Worm (Caenorhabditis elegans) whole organism, L1 larva: ENCODE measurements around the gene srx-34.

Experiments
- C16A3.4 ChIP-seq: fragments of 150-350 bp; optimal IDR thresholded peaks from 2 replicates; lab custom pipeline; 2014; ENCODE audit warnings: missing biosample characterization, missing genetic modification characterization
- C34B4.2 ChIP-seq: sonication (generic microtip); optimal IDR thresholded peaks from 2 replicates; lab custom pipeline; 2017; ENCODE audit warnings: mild to moderate bottlenecking, missing genetic modification characterization, missing compliant biosample characterization
- F16B12.6 ChIP-seq: fragments of 150-350 bp; optimal IDR thresholded peaks from 2 replicates; lab custom pipeline; 2014; ENCODE audit warnings: missing biosample characterization, missing genetic modification characterization
- alr-1 ChIP-seq: fragments of 200-800 bp; sonication (Bioruptor generic); optimal IDR thresholded peaks from 2 replicates; lab custom pipeline; 2018; ENCODE audit warnings: borderline replicate concordance, mild to moderate bottlenecking, missing genetic modification characterization, missing compliant biosample characterization
- ama-1 ChIP-seq: fragments of 150-350 bp; optimal IDR thresholded peaks from 2 replicates; lab custom pipeline; 2014
- blmp-1 ChIP-seq: fragments of 150-350 bp; optimal IDR thresholded peaks from 2 replicates; lab custom pipeline; 2014; ENCODE audit warnings: missing biosample characterization, missing genetic modification characterization
- ces-1 ChIP-seq: fragments of 150-350 bp; optimal IDR thresholded peaks from 2 replicates; lab custom pipeline; 2014; ENCODE audit warnings: missing biosample characterization, missing genetic modification reagents, missing genetic modification characterization
- dpl-1 ChIP-seq, 3 experiments: fragments of 150-350 bp in 2 of 3; sonication (generic microtip) in 1 of 3; optimal IDR thresholded peaks; 2 replicates each; lab custom pipeline; 2014 to 2017; ENCODE audit warnings: missing biosample characterization in 3 of 3, missing genetic modification characterization in 3 of 3, missing genetic modification reagents in 3 of 3
- dsc-1 ChIP-seq: sonication (generic microtip); optimal IDR thresholded peaks from 2 replicates; lab custom pipeline; 2016; ENCODE audit warnings: mild to moderate bottlenecking, missing genetic modification characterization, missing compliant biosample characterization
- efl-1 ChIP-seq, 4 experiments: fragments of 150-350 bp; optimal IDR thresholded peaks in 3 of 4; peaks in 1 of 4; 1 replicate in 1 of 4; 2 replicates in 3 of 4; lab custom pipeline; 2014; ENCODE audit warnings: missing biosample characterization in 2 of 4, missing genetic modification characterization in 2 of 4, missing genetic modification reagents in 2 of 4
- efl-3 ChIP-seq: fragments of 200-800 bp; sonication (Bioruptor generic); optimal IDR thresholded peaks from 2 replicates; lab custom pipeline; 2018; ENCODE audit warnings: mild to moderate bottlenecking, missing genetic modification characterization, missing compliant biosample characterization
- egl-13 ChIP-seq: sonication (generic microtip); optimal IDR thresholded peaks from 2 replicates; lab custom pipeline; 2016; ENCODE audit warnings: missing genotype, missing genetic modification reagents, missing genetic modification characterization, missing compliant biosample characterization
- elt-2 ChIP-seq: sonication (generic microtip); optimal IDR thresholded peaks from 2 replicates; lab custom pipeline; 2016; ENCODE audit warnings: missing genetic modification characterization, mild to moderate bottlenecking, inconsistent platforms, missing compliant biosample characterization, missing genetic modification reagents
- elt-3 ChIP-seq, 6 experiments: fragments of 150-350 bp in 1 of 6; sonication (generic microtip); optimal IDR thresholded peaks; 2 replicates each; lab custom pipeline; 2017 to 2018; ENCODE audit warnings: missing biosample characterization in 6 of 6, missing genetic modification characterization in 6 of 6, inconsistent platforms in 1 of 6
- ets-5 ChIP-seq: fragments of 200-800 bp; sonication (Bioruptor generic); IDR thresholded peaks from 2 replicates; pipeline ENCODE4 v1.3.6; 2022; ENCODE audit warnings: missing genetic modification characterization, missing compliant biosample characterization
- fkh-10 ChIP-seq: sonication (generic microtip); optimal IDR thresholded peaks from 2 replicates; lab custom pipeline; 2017; ENCODE audit warnings: missing biosample characterization, missing genetic modification reagents, missing genetic modification characterization
- fkh-4 ChIP-seq: sonication (generic microtip); optimal IDR thresholded peaks from 2 replicates; lab custom pipeline; 2016; ENCODE audit warnings: missing compliant biosample characterization, missing genetic modification characterization, borderline replicate concordance
- fkh-8 ChIP-seq: sonication (generic microtip); optimal IDR thresholded peaks from 2 replicates; lab custom pipeline; 2016; ENCODE audit warnings: mild to moderate bottlenecking, missing genetic modification characterization, missing compliant biosample characterization
- fos-1 ChIP-seq: fragments of 150-350 bp; optimal IDR thresholded peaks from 2 replicates; lab custom pipeline; 2014; ENCODE audit warnings: missing biosample characterization, missing genetic modification characterization
- grh-1 ChIP-seq: fragments of 200-800 bp; sonication (Bioruptor generic); IDR thresholded peaks from 2 replicates; pipeline ENCODE4 v1.3.6; 2022; ENCODE audit warnings: missing genetic modification reagents, missing genetic modification characterization, missing compliant biosample characterization
- hlh-17 ChIP-seq: fragments of 200-800 bp; sonication (Bioruptor generic); optimal IDR thresholded peaks from 2 replicates; lab custom pipeline; 2018; ENCODE audit warnings: missing genetic modification characterization, mild to moderate bottlenecking, missing compliant biosample characterization, moderate library complexity, borderline replicate concordance
- hlh-4 ChIP-seq: sonication (generic microtip); optimal IDR thresholded peaks from 2 replicates; lab custom pipeline; 2016; ENCODE audit warnings: mild to moderate bottlenecking, missing genetic modification characterization, missing compliant biosample characterization
- hpl-2 ChIP-seq: fragments of 150-350 bp; optimal IDR thresholded peaks from 2 replicates; lab custom pipeline; 2014; ENCODE audit warnings: missing biosample characterization, missing genetic modification reagents, missing genetic modification characterization
- isw-1 ChIP-seq: fragments of 200-800 bp; sonication (Bioruptor generic); IDR thresholded peaks from 2 replicates; pipeline ENCODE4 v1.3.6; 2022; ENCODE audit warnings: missing genetic modification characterization, missing compliant biosample characterization
- jun-1 ChIP-seq: fragments of 150-350 bp; optimal IDR thresholded peaks from 2 replicates; lab custom pipeline; 2014; ENCODE audit warnings: missing biosample characterization, missing genetic modification reagents, missing genetic modification characterization
- lin-15B ChIP-seq: fragments of 150-350 bp; sonication (generic microtip); optimal IDR thresholded peaks from 3 replicates; lab custom pipeline; 2014; ENCODE audit warnings: missing biosample characterization, missing genetic modification characterization
- lin-39 ChIP-seq: fragments of 150-350 bp; optimal IDR thresholded peaks from 2 replicates; lab custom pipeline; 2014; ENCODE audit warnings: missing biosample characterization, missing genetic modification reagents, missing genetic modification characterization
- lsy-2 ChIP-seq, 2 experiments: fragments of 150-350 bp; optimal IDR thresholded peaks; 2 replicates each; lab custom pipeline; 2014; ENCODE audit warnings: missing biosample characterization in 2 of 2, missing genetic modification characterization in 2 of 2
- mdl-1 ChIP-seq, 2 experiments: fragments of 150-350 bp; optimal IDR thresholded peaks; 2 replicates each; lab custom pipeline; 2014 to 2017; ENCODE audit warnings: missing biosample characterization in 2 of 2, missing genetic modification characterization in 2 of 2, inconsistent platforms in 1 of 2
- mep-1 ChIP-seq: fragments of 150-350 bp; optimal IDR thresholded peaks from 2 replicates; lab custom pipeline; 2014; ENCODE audit warnings: missing biosample characterization, missing genetic modification characterization
- nhr-11 ChIP-seq: fragments of 150-350 bp; optimal IDR thresholded peaks from 2 replicates; lab custom pipeline; 2014; ENCODE audit warnings: missing biosample characterization, missing genetic modification characterization
- nhr-12 ChIP-seq: sonication (generic microtip); optimal IDR thresholded peaks from 2 replicates; lab custom pipeline; 2017; ENCODE audit warnings: missing biosample characterization, missing genetic modification characterization
- nhr-237 ChIP-seq: fragments of 150-350 bp; optimal IDR thresholded peaks from 2 replicates; lab custom pipeline; 2014; ENCODE audit warnings: missing biosample characterization, missing genetic modification characterization
- nhr-28 ChIP-seq: fragments of 150-350 bp; optimal IDR thresholded peaks from 2 replicates; lab custom pipeline; 2014; ENCODE audit warnings: missing biosample characterization, missing genetic modification characterization
- nhr-84 ChIP-seq: sonication (generic microtip); optimal IDR thresholded peaks from 2 replicates; lab custom pipeline; 2017; ENCODE audit warnings: missing biosample characterization, missing genetic modification characterization
- nhr-90 ChIP-seq: sonication (generic microtip); optimal IDR thresholded peaks from 2 replicates; lab custom pipeline; 2016; ENCODE audit warnings: mild to moderate bottlenecking, missing genetic modification characterization, missing compliant biosample characterization; ENCODE audit not compliant: poor library complexity
- rnt-1 ChIP-seq: sonication (generic microtip); optimal IDR thresholded peaks from 2 replicates; lab custom pipeline; 2016; ENCODE audit warnings: mild to moderate bottlenecking, missing genetic modification characterization, moderate library complexity, missing compliant biosample characterization
- skn-1 ChIP-seq: fragments of 150-350 bp; optimal IDR thresholded peaks from 2 replicates; lab custom pipeline; 2014; ENCODE audit warnings: missing biosample characterization, missing genetic modification characterization
- snpc-4 ChIP-seq: fragments of 150-350 bp; optimal IDR thresholded peaks from 2 replicates; lab custom pipeline; 2014; ENCODE audit warnings: missing biosample characterization, missing genetic modification characterization
- snu-23 ChIP-seq: sonication (generic microtip); optimal IDR thresholded peaks from 2 replicates; lab custom pipeline; 2016; ENCODE audit warnings: missing genetic modification characterization, missing compliant biosample characterization
- swsn-7 ChIP-seq: sonication (generic microtip); optimal IDR thresholded peaks from 2 replicates; lab custom pipeline; 2016; ENCODE audit warnings: missing genetic modification characterization, missing compliant biosample characterization
- tbx-2 ChIP-seq: sonication (generic microtip); optimal IDR thresholded peaks from 2 replicates; lab custom pipeline; 2016; ENCODE audit warnings: missing genetic modification characterization, missing compliant biosample characterization
- unc-130 ChIP-seq: fragments of 150-350 bp; optimal IDR thresholded peaks from 2 replicates; lab custom pipeline; 2017; ENCODE audit warnings: missing biosample characterization, missing genetic modification characterization, inconsistent platforms
- unc-30 ChIP-seq: sonication (generic microtip); optimal IDR thresholded peaks from 2 replicates; lab custom pipeline; 2017; ENCODE audit warnings: missing biosample characterization, missing genetic modification characterization
- unc-62 ChIP-seq: fragments of 150-350 bp; optimal IDR thresholded peaks from 2 replicates; lab custom pipeline; 2014; ENCODE audit warnings: missing biosample characterization, missing genetic modification reagents, missing genetic modification characterization
- unc-98 ChIP-seq: fragments of 200-800 bp; sonication (Bioruptor generic); IDR thresholded peaks from 2 replicates; pipeline ENCODE4 v1.3.6; 2022; ENCODE audit warnings: missing genetic modification characterization, missing compliant biosample characterization
- xbp-1 ChIP-seq: sonication (generic microtip); optimal IDR thresholded peaks from 2 replicates; lab custom pipeline; 2016; ENCODE audit warnings: missing genetic modification characterization, missing compliant biosample characterization
- zag-1 ChIP-seq: fragments of 150-350 bp; optimal IDR thresholded peaks from 2 replicates; lab custom pipeline; 2014; ENCODE audit warnings: missing biosample characterization, missing genetic modification characterization

srx-34 gene

ce11 chrV:7085518-7086104 lies 34.5 kb downstream of the srx-34 start, which contains the start of gene VC5.2 (continued):
- TF ChIP-seq nhr-11 (tag; lab: Kevin White, UChicago): no peak
- TF ChIP-seq C34B4.2 (tag; lab: Kevin White, UChicago): no peak
- no peak for TF ChIP-seq efl-1 (optimal IDR thresholded peaks at IDR 0.05; lab: Kevin White, UChicago)
- TF ChIP-seq efl-1 (GFP tag; optimal IDR thresholded peaks at IDR 0.05 in 1 of 2; lab: Kevin White, UChicago): no peak
- no peak for TF ChIP-seq lsy-2 (tag; optimal IDR thresholded peaks at IDR 0.05; lab: Kevin White, UChicago)
- no peak for TF ChIP-seq unc-130 (tag; lab: Kevin White, UChicago)
- peak in 1 of 3 experiments; percentile 1 for TF ChIP-seq dpl-1 (GFP tag; optimal IDR thresholded peaks at IDR 0.05; lab: Kevin White, UChicago)
- no peak for TF ChIP-seq nhr-28 (tag; lab: Kevin White, UChicago)
- TF ChIP-seq hlh-17 (GFP tag; lab: Kevin White, UChicago): no peak
- no peak for TF ChIP-seq egl-13
- TF ChIP-seq nhr-12 (tag; lab: Kevin White, UChicago): no peak
- no peak for TF ChIP-seq tbx-2 (tag; lab: Kevin White, UChicago)
- TF ChIP-seq elt-3 (tag; optimal IDR thresholded peaks at IDR 0.05; lab: Kevin White, UChicago): peak in 1 of 6 experiments; percentile 43
- TF ChIP-seq fos-1 (tag; lab: Kevin White, UChicago): no peak
- TF ChIP-seq snpc-4 (tag; lab: Kevin White, UChicago): no peak
- TF ChIP-seq elt-2 (tag; lab: Kevin White, UChicago): no peak
- no peak for TF ChIP-seq ets-5 (GFP tag; lab: Robert Waterston, UW)
- TF ChIP-seq zag-1 (tag; lab: Kevin White, UChicago): no peak

ce11 chrV:7084612-7085139 lies 35.4 kb downstream of the srx-34 start, which contains the start of gene mys-1:
mys-1 (minus strand) TSS chrV:7084662.
- TF ChIP-seq unc-130 (tag; lab: Kevin White, UChicago) (no peak), ama-1 (lab: Kevin White, UChicago) (no peak), F16B12.6 (peak; percentile 7), elt-2 (tag; lab: Kevin White, UChicago) (no peak), isw-1 (GFP tag; lab: Robert Waterston, UW) (peak; percentile 35; the same call in 1 of the 2 replicates), lin-39 (tag; lab: Kevin White, UChicago) (peak; percentile 29), xbp-1 (peak; percentile 77), efl-3 (GFP tag; lab: Kevin White, UChicago) (no peak), ces-1 (GFP tag; lab: Kevin White, UChicago) (no peak), lin-15B (tag; lab: Kevin White, UChicago) (peak; percentile 43), alr-1 (no peak), hlh-4 (tag; lab: Kevin White, UChicago) (no peak), swsn-7 (tag; lab: Kevin White, UChicago) (peak; percentile 69), lsy-2 (tag; optimal IDR thresholded peaks at IDR 0.05; lab: Kevin White, UChicago) (peak; percentile 48 to 54), unc-30 (tag; lab: Kevin White, UChicago) (no peak), snu-23 (GFP tag; lab: Kevin White, UChicago) (peak; percentile 62), nhr-90 (peak; percentile 84), hpl-2 (GFP tag; lab: Kevin White, UChicago) (no peak), zag-1 (tag; lab: Kevin White, UChicago) (no peak), fos-1 (tag; lab: Kevin White, UChicago) (no peak), dpl-1 (GFP tag; optimal IDR thresholded peaks at IDR 0.05; lab: Kevin White, UChicago) (peak; percentile 86 to 94 (median 90)), unc-62 (no peak), mdl-1 (tag; optimal IDR thresholded peaks at IDR 0.05; lab: Kevin White, UChicago) (peak in 1 of 2 experiments; percentile 21), skn-1 (tag; lab: Kevin White, UChicago) (peak; percentile 47), C34B4.2 (tag; lab: Kevin White, UChicago) (no peak), nhr-84 (tag; lab: Kevin White, UChicago) (no peak), fkh-10 (GFP tag; lab: Kevin White, UChicago) (no peak), fkh-4 (tag; lab: Kevin White, UChicago) (peak; percentile 72), rnt-1 (tag; lab: Kevin White, UChicago) (peak; percentile 97), nhr-237 (no peak), grh-1 (no peak), mep-1 (tag; lab: Kevin White, UChicago) (peak; percentile 54), blmp-1 (tag; lab: Kevin White, UChicago) (no peak), nhr-11 (tag; lab: Kevin White, UChicago) (no peak), unc-98 (GFP tag; lab: Robert Waterston, UW) (peak; percentile 46; the same call in 1 of the 2 replicates), dsc-1 (tag; lab: Kevin White, UChicago) (peak; percentile 72), C16A3.4 (tag; lab: Kevin White, UChicago) (peak; percentile 32), snpc-4 (tag; lab: Kevin White, UChicago) (peak; percentile 17), ets-5 (GFP tag; lab: Robert Waterston, UW) (no peak), jun-1 (peak; percentile 10), fkh-8 (peak; percentile 52)
